Worm (Caenorhabditis elegans) whole organism, L4 larva: ENCODE data around the gene C01G12.13.

Experiments used
- F26F4.8 ChIP-seq: fragments of 200-800 bp; sonication (Bioruptor generic); conservative IDR thresholded peaks from 2 replicates; pipeline ENCODE4 v1.3.6; 2022; ENCODE audit warnings: missing genetic modification characterization, missing compliant biosample characterization
- T20F7.1 ChIP-seq: fragments of 200-800 bp; sonication (Bioruptor generic); optimal IDR thresholded peaks from 2 replicates; lab custom pipeline; 2018; ENCODE audit warnings: mild to moderate bottlenecking, missing genetic modification characterization, missing compliant biosample characterization
- T26A8.4 ChIP-seq: fragments of 200-800 bp; sonication (Bioruptor generic); IDR thresholded peaks from 2 replicates; pipeline ENCODE4 v1.3.6; 2022; ENCODE audit warnings: missing genetic modification characterization, missing compliant biosample characterization
- ZK546.5 ChIP-seq, 2 experiments: sonication (generic microtip); optimal IDR thresholded peaks; 2 replicates each; lab custom pipeline; 2017; ENCODE audit warnings: missing biosample characterization in 2 of 2, missing genetic modification characterization in 2 of 2
- aha-1 ChIP-seq: fragments of 150-350 bp; peaks from one replicate; lab custom pipeline; 2014; ENCODE audit warnings: missing biosample characterization, missing genetic modification characterization
- attf-4 ChIP-seq: sonication (generic microtip); optimal IDR thresholded peaks from 3 replicates; lab custom pipeline; 2017; ENCODE audit warnings: missing biosample characterization, missing genetic modification characterization
- ceh-20 ChIP-seq: fragments of 200-800 bp; sonication (Bioruptor generic); IDR thresholded peaks from 2 replicates; pipeline ENCODE4 v1.3.6; 2022; ENCODE audit warnings: missing genetic modification reagents, missing genetic modification characterization, missing compliant biosample characterization
- ceh-62 ChIP-seq: sonication (generic microtip); optimal IDR thresholded peaks from 2 replicates; lab custom pipeline; 2017; ENCODE audit warnings: missing biosample characterization, missing genetic modification characterization
- cey-2 ChIP-seq: sonication (generic microtip); optimal IDR thresholded peaks from 3 replicates; lab custom pipeline; 2017; ENCODE audit warnings: missing genetic modification characterization, mild to moderate bottlenecking, missing compliant biosample characterization, antibody characterized with exemption, borderline replicate concordance; ENCODE audit not compliant: insufficient read depth
- daf-16 ChIP-seq, 3 experiments: sonication (generic microtip); optimal IDR thresholded peaks; 2 replicates each; lab custom pipeline; 2016 to 2017; ENCODE audit warnings: missing genetic modification characterization in 3 of 3, missing genetic modification reagents in 3 of 3, mild to moderate bottlenecking in 2 of 3, missing compliant biosample characterization in 2 of 3, missing biosample characterization in 1 of 3, moderate library complexity in 1 of 3
- daf-19 ChIP-seq: fragments of 200-800 bp; sonication (Bioruptor generic); conservative IDR thresholded peaks from 2 replicates; pipeline ENCODE4 v1.3.6; 2022; ENCODE audit warnings: missing genetic modification characterization, missing compliant biosample characterization
- dmd-6 ChIP-seq: fragments of 200-800 bp; sonication (Bioruptor generic); IDR thresholded peaks from 2 replicates; pipeline ENCODE4 v1.3.6; 2022; ENCODE audit warnings: missing genetic modification reagents, missing genetic modification characterization, missing compliant biosample characterization
- dmd-9 ChIP-seq: fragments of 200-800 bp; sonication (Bioruptor generic); IDR thresholded peaks from 2 replicates; pipeline ENCODE4 v1.3.6; 2022; ENCODE audit warnings: missing genetic modification reagents, missing genetic modification characterization, missing compliant biosample characterization
- dpl-1 ChIP-seq: fragments of 150-350 bp; optimal IDR thresholded peaks from 2 replicates; lab custom pipeline; 2014; ENCODE audit warnings: missing biosample characterization, missing genetic modification reagents, missing genetic modification characterization
- dve-1 ChIP-seq: sonication (generic microtip); optimal IDR thresholded peaks from 2 replicates; lab custom pipeline; 2017; ENCODE audit warnings: antibody characterized with exemption, mild to moderate bottlenecking, missing genetic modification characterization, missing compliant biosample characterization; ENCODE audit not compliant: insufficient read depth
- fkh-10 ChIP-seq: fragments of 150-350 bp; optimal IDR thresholded peaks from 2 replicates; lab custom pipeline; 2014; ENCODE audit warnings: missing biosample characterization, missing genetic modification reagents, missing genetic modification characterization
- hif-1 ChIP-seq, 2 experiments: sonication (generic microtip); optimal IDR thresholded peaks; 2 replicates each; lab custom pipeline; 2016 to 2017; ENCODE audit warnings: missing compliant biosample characterization in 2 of 2, missing genetic modification characterization in 2 of 2, missing genetic modification reagents in 2 of 2, missing genotype in 2 of 2, mild to moderate bottlenecking in 1 of 2
- hlh-30 ChIP-seq: sonication (generic microtip); optimal IDR thresholded peaks from 2 replicates; lab custom pipeline; 2017; ENCODE audit warnings: antibody characterized with exemption, mild to moderate bottlenecking, missing genetic modification characterization, missing compliant biosample characterization; ENCODE audit not compliant: insufficient read depth
- hmg-1.1 ChIP-seq: fragments of 200-800 bp; sonication (Bioruptor generic); IDR thresholded peaks from 2 replicates; pipeline ENCODE4 v1.3.6; 2022; ENCODE audit warnings: missing genetic modification reagents, missing genetic modification characterization, missing compliant biosample characterization
- lim-7 ChIP-seq: fragments of 200-800 bp; sonication (Bioruptor generic); IDR thresholded peaks from 2 replicates; pipeline ENCODE4 v1.3.6; 2022; ENCODE audit warnings: missing genetic modification characterization, missing compliant biosample characterization
- lin-1 ChIP-seq: fragments of 200-800 bp; sonication (Bioruptor generic); IDR thresholded peaks from 2 replicates; pipeline ENCODE4 v1.3.6; 2022; ENCODE audit warnings: missing genetic modification reagents, missing genetic modification characterization, missing compliant biosample characterization
- lin-13 ChIP-seq: fragments of 150-350 bp; optimal IDR thresholded peaks from 2 replicates; lab custom pipeline; 2014; ENCODE audit warnings: missing biosample characterization, missing genetic modification reagents, missing genetic modification characterization
- lsy-2 ChIP-seq, 2 experiments: fragments of 150-350 bp in 1 of 2; sonication (generic microtip) in 1 of 2; optimal IDR thresholded peaks; 2 replicates each; lab custom pipeline; 2014 to 2017; ENCODE audit warnings: missing biosample characterization in 2 of 2, missing genetic modification characterization in 2 of 2
- mdl-1 ChIP-seq, 2 experiments: fragments of 150-350 bp in 1 of 2; sonication (generic microtip) in 1 of 2; optimal IDR thresholded peaks; 2 replicates each; lab custom pipeline; 2014 to 2017; ENCODE audit warnings: missing biosample characterization in 2 of 2, missing genetic modification characterization in 2 of 2
- mdt-29 ChIP-seq: fragments of 200-800 bp; sonication (Bioruptor generic); IDR thresholded peaks from 2 replicates; pipeline ENCODE4 v1.3.6; 2022; ENCODE audit warnings: missing genetic modification reagents, missing genetic modification characterization, missing compliant biosample characterization
- mep-1 ChIP-seq: fragments of 150-350 bp; sonication (generic microtip); optimal IDR thresholded peaks from 3 replicates; lab custom pipeline; 2014; ENCODE audit warnings: missing biosample characterization, missing genetic modification characterization
- mes-2 ChIP-seq: sonication (generic microtip); optimal IDR thresholded peaks from 2 replicates; lab custom pipeline; 2016; ENCODE audit warnings: missing genotype, mild to moderate bottlenecking, missing genetic modification characterization, missing compliant biosample characterization; ENCODE audit not compliant: poor library complexity, severe bottlenecking
- mxl-2 ChIP-seq: fragments of 200-800 bp; sonication (Bioruptor generic); conservative IDR thresholded peaks from 2 replicates; pipeline ENCODE4 v1.3.6; 2022; ENCODE audit warnings: missing genetic modification reagents, missing genetic modification characterization, missing compliant biosample characterization
- nhr-10 ChIP-seq: fragments of 150-350 bp; optimal IDR thresholded peaks from 2 replicates; lab custom pipeline; 2014; ENCODE audit warnings: missing biosample characterization, missing genetic modification characterization
- nhr-102 ChIP-seq: sonication (generic microtip); optimal IDR thresholded peaks from 2 replicates; lab custom pipeline; 2016; ENCODE audit warnings: mild to moderate bottlenecking, missing genetic modification characterization, moderate library complexity, missing compliant biosample characterization
- nhr-11 ChIP-seq: fragments of 150-350 bp; optimal IDR thresholded peaks from 2 replicates; lab custom pipeline; 2014; ENCODE audit warnings: missing biosample characterization, missing genetic modification characterization
- nhr-28 ChIP-seq: fragments of 150-350 bp; optimal IDR thresholded peaks from 2 replicates; lab custom pipeline; 2014; ENCODE audit warnings: missing biosample characterization, missing genetic modification characterization
- nhr-42 ChIP-seq: fragments of 200-800 bp; sonication (Bioruptor generic); IDR thresholded peaks from 2 replicates; pipeline ENCODE4 v1.3.6; 2022; ENCODE audit warnings: missing genetic modification characterization, missing compliant biosample characterization
- nhr-48 ChIP-seq: sonication (generic microtip); optimal IDR thresholded peaks from 2 replicates; lab custom pipeline; 2016; ENCODE audit warnings: mild to moderate bottlenecking, missing genetic modification characterization, missing compliant biosample characterization
- nhr-6 ChIP-seq: fragments of 150-350 bp; optimal IDR thresholded peaks from 2 replicates; lab custom pipeline; 2014; ENCODE audit warnings: missing biosample characterization, missing genetic modification characterization
- nhr-77 ChIP-seq: fragments of 150-350 bp; optimal IDR thresholded peaks from 2 replicates; lab custom pipeline; 2014; ENCODE audit warnings: missing biosample characterization, missing genetic modification characterization
- php-3 ChIP-seq: fragments of 200-800 bp; sonication (Bioruptor generic); IDR thresholded peaks from 2 replicates; pipeline ENCODE4 v1.3.6; 2022; ENCODE audit warnings: missing genetic modification reagents, missing genetic modification characterization, missing compliant biosample characterization
- pqm-1 ChIP-seq: sonication (generic microtip); optimal IDR thresholded peaks from 2 replicates; lab custom pipeline; 2017; ENCODE audit warnings: missing biosample characterization, missing genetic modification characterization
- snpc-1.2 ChIP-seq: fragments of 200-800 bp; sonication (Bioruptor generic); IDR thresholded peaks from 2 replicates; pipeline ENCODE4 v1.3.6; 2022; ENCODE audit warnings: missing genetic modification reagents, missing genetic modification characterization, missing compliant biosample characterization
- snpc-4 ChIP-seq: fragments of 150-350 bp; optimal IDR thresholded peaks from 2 replicates; lab custom pipeline; 2014; ENCODE audit warnings: missing biosample characterization, missing genetic modification characterization
- spr-1 ChIP-seq: sonication (generic microtip); optimal IDR thresholded peaks from 2 replicates; lab custom pipeline; 2016; ENCODE audit warnings: mild to moderate bottlenecking, missing genetic modification characterization, missing compliant biosample characterization
- spr-3 ChIP-seq: fragments of 200-800 bp; sonication (Bioruptor generic); optimal IDR thresholded peaks from 2 replicates; lab custom pipeline; 2018; ENCODE audit warnings: mild to moderate bottlenecking, missing genetic modification characterization, missing compliant biosample characterization
- tra-1 ChIP-seq: fragments of 200-800 bp; sonication (Bioruptor generic); IDR thresholded peaks from 2 replicates; pipeline ENCODE4 v1.3.6; 2022; ENCODE audit warnings: missing genetic modification reagents, missing genetic modification characterization, missing compliant biosample characterization
- unc-62 ChIP-seq, 3 experiments: fragments of 150-350 bp in 1 of 3; sonication (generic microtip); optimal IDR thresholded peaks in 2 of 3; peaks in 1 of 3; 1 replicate in 1 of 3; 2 replicates in 2 of 3; lab custom pipeline; 2014 to 2017; ENCODE audit warnings: missing biosample characterization in 3 of 3, missing genetic modification characterization in 3 of 3, missing genetic modification reagents in 3 of 3, missing genotype in 1 of 3
- zag-1 ChIP-seq: fragments of 150-350 bp; optimal IDR thresholded peaks from 2 replicates; lab custom pipeline; 2014; ENCODE audit warnings: missing biosample characterization, missing genetic modification characterization
- zfp-3 ChIP-seq: fragments of 200-800 bp; sonication (Bioruptor generic); conservative IDR thresholded peaks from 2 replicates; pipeline ENCODE4 v1.3.6; 2022; ENCODE audit warnings: missing genetic modification reagents, missing genetic modification characterization, missing compliant biosample characterization

The C01G12.13 gene

DNA sequence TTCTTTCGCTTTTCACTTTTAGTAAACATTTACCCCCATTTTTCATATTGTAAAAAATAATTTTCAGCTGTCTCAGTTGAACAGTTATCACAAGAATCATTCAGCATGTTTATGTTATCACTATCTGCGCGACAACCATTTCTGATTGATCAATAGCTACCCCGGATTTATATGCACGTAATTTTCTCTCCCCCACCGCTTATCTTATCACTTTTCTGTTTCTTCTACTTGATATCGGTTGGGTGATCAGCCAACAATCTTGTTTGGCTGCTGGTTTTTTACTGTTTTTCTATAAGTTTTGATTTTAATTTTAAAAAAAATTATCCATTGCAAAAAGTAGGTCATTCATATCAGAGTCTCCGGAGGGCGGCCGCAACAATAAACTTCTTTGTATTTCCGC is 21.3 kb downstream of the C01G12.13 start:
- TF ChIP-seq spr-1 (tag; lab: Kevin White, UChicago), result no peak
- TF ChIP-seq mxl-2, result no peak
- no peak for TF ChIP-seq ceh-20 (GFP tag; lab: Robert Waterston, UW)
- TF ChIP-seq nhr-102 (tag; lab: Kevin White, UChicago), result no peak
- TF ChIP-seq T26A8.4, result no peak
- TF ChIP-seq aha-1 (tag; lab: Kevin White, UChicago), result peak; percentile 45
- TF ChIP-seq mep-1 (tag; lab: Kevin White, UChicago), result no peak
- no peak for TF ChIP-seq spr-3
- TF ChIP-seq daf-16 (GFP tag; optimal IDR thresholded peaks at IDR 0.05; lab: Kevin White, UChicago), result no peak
- TF ChIP-seq daf-16 (tag; optimal IDR thresholded peaks at IDR 0.05; lab: Kevin White, UChicago), result peak; percentile 48
- TF ChIP-seq lim-7 (GFP tag; lab: Robert Waterston, UW), result no peak
- TF ChIP-seq T20F7.1 (GFP tag; lab: Kevin White, UChicago), result no peak
- no peak for TF ChIP-seq daf-19 (GFP tag; lab: Robert Waterston, UW)
- TF ChIP-seq dmd-9 (GFP tag; lab: Robert Waterston, UW), result no peak
- TF ChIP-seq snpc-4, result no peak
- no peak for TF ChIP-seq zag-1 (tag; lab: Kevin White, UChicago)
- no peak for TF ChIP-seq snpc-1.2
- no peak for TF ChIP-seq cey-2 (tag; lab: Kevin White, UChicago)
- peak; percentile 3 for TF ChIP-seq nhr-28 (tag; lab: Kevin White, UChicago)
- TF ChIP-seq mdl-1 (tag; optimal IDR thresholded peaks at IDR 0.05; lab: Kevin White, UChicago), result no peak

- TF ChIP-seq nhr-28 (tag; lab: Kevin White, UChicago), result peak; percentile 81
- peak; percentile 92 for TF ChIP-seq mdt-29 (GFP tag; lab: Robert Waterston, UW)
- peak; percentile 58; the same call in 1 of the 2 replicates for TF ChIP-seq lin-1
- no peak for TF ChIP-seq attf-4 (tag; lab: Kevin White, UChicago)
- peak in 1 of 2 experiments; percentile 59 for TF ChIP-seq unc-62 (GFP tag; optimal IDR thresholded peaks at IDR 0.05 in 1 of 2; lab: Kevin White, UChicago)
- TF ChIP-seq unc-62 (tag; optimal IDR thresholded peaks at IDR 0.05; lab: Kevin White, UChicago), result no peak
- TF ChIP-seq nhr-42 (GFP tag; lab: Robert Waterston, UW), result peak; percentile 73
- peak; percentile 45 for TF ChIP-seq pqm-1 (tag; lab: Kevin White, UChicago)
- TF ChIP-seq nhr-102 (tag; lab: Kevin White, UChicago), result peak; percentile 48
- peak; percentile 99 for TF ChIP-seq dve-1
- TF ChIP-seq php-3 (GFP tag; lab: Robert Waterston, UW), result peak; percentile 51
- TF ChIP-seq nhr-6 (tag; lab: Kevin White, UChicago), result peak; percentile 41
- peak; percentile 21 for TF ChIP-seq dpl-1
- no peak for TF ChIP-seq cey-2 (tag; lab: Kevin White, UChicago)
- TF ChIP-seq nhr-77 (tag; lab: Kevin White, UChicago), result peak; percentile 95
- peak; percentile 97 for TF ChIP-seq hlh-30
- peak; percentile 92 for TF ChIP-seq nhr-11 (tag; lab: Kevin White, UChicago)
- TF ChIP-seq ZK546.5 (tag; optimal IDR thresholded peaks at IDR 0.05; lab: Kevin White, UChicago), result no peak
- no peak for TF ChIP-seq F26F4.8 (GFP tag; lab: Robert Waterston, UW)
- peak; percentile 62; the same call in 1 of the 2 replicates for TF ChIP-seq mxl-2
- TF ChIP-seq tra-1 (GFP tag; lab: Robert Waterston, UW), result 0 out of 2 replicates have a peak, but pooled peaks have one; percentile 29
- TF ChIP-seq hmg-1.1 (GFP tag; lab: Robert Waterston, UW), result peak; percentile 59
- peak; percentile 68 for TF ChIP-seq nhr-48 (tag; lab: Kevin White, UChicago)
- peak in 1 of 2 experiments; percentile 75 for TF ChIP-seq mdl-1 (tag; optimal IDR thresholded peaks at IDR 0.05; lab: Kevin White, UChicago)
- TF ChIP-seq lsy-2 (tag; optimal IDR thresholded peaks at IDR 0.05; lab: Kevin White, UChicago), result peak in 1 of 2 experiments; percentile 86
- peak; percentile 13 to 74 for TF ChIP-seq daf-16 (GFP tag; optimal IDR thresholded peaks at IDR 0.05; lab: Kevin White, UChicago)
- peak; percentile 90 for TF ChIP-seq daf-16 (tag; optimal IDR thresholded peaks at IDR 0.05; lab: Kevin White, UChicago)
- peak; percentile 67 for TF ChIP-seq nhr-10 (tag; lab: Kevin White, UChicago)
- peak; percentile 37 for TF ChIP-seq lin-13 (GFP tag; lab: Kevin White, UChicago)
- TF ChIP-seq T26A8.4, result peak; percentile 61; the same call in 1 of the 2 replicates
- peak; percentile 77 for TF ChIP-seq dmd-6 (GFP tag; lab: Robert Waterston, UW)
- TF ChIP-seq mes-2 (tag; lab: Kevin White, UChicago), result peak; percentile 56
- TF ChIP-seq ceh-62 (tag; lab: Kevin White, UChicago), result no peak
- TF ChIP-seq zfp-3 (GFP tag; lab: Robert Waterston, UW), result no peak
- TF ChIP-seq hif-1 (tag; optimal IDR thresholded peaks at IDR 0.05; lab: Kevin White, UChicago), result peak; percentile 36 to 76
- TF ChIP-seq aha-1 (tag; lab: Kevin White, UChicago), result peak; percentile 95
- no peak for TF ChIP-seq fkh-10 (GFP tag; lab: Kevin White, UChicago)
Measured at ce11 chrII:14598367-14598766, 21.8 kb downstream of the C01G12.13 start.
